Worm (Caenorhabditis elegans): ENCODE data around the gene C07E3.8.

Gene C07E3.8

DNA sequence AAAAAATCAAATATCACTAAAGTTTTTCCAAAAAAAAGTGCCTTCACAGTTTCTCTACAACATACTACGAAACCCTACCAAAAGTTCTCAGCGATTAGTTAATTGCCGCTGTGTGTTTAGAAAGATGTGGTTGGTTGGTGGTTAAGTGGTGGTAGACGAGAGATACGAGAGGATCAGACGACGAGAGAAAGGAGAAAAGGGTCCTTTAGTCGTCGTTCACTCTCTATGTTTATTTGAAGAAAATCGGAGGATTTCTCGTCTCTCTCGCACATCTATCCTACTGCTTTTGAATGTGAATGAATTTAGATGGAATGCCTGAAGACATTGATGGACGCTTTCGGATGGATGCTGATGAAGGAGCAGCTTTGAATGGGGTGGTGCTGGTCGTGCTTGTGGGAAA is 18.8 kb downstream of the C07E3.8 start:
- peak in 1 of 2 experiments; percentile 60 for TF ChIP-seq unc-62 (GFP tag; optimal IDR thresholded peaks at IDR 0.05 in 1 of 2)
- TF ChIP-seq unc-62 (tag; optimal IDR thresholded peaks at IDR 0.05): no peak
- no peak for TF ChIP-seq lir-3 (tag; optimal IDR thresholded peaks at IDR 0.05)
- TF ChIP-seq madf-9 (GFP tag; conservative IDR thresholded peaks at IDR 0.05): no peak

DNA sequence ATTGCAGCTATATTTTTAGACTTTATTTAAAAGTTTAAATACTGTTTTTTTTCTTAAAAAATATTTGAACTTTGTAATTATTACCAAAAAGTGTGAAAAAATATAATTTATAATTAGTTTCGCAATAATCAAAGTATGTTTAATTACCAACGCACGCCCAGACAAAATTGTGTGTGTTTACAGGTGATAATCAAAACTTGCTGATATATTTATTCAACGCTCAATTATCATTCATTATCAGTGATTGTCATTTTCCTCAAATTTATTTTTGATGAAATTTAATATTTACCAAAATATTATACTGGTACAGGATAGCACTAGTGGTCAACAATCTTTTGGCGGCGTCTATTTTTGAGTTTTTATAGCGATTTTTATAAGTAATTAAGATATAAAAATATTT is 21.0 kb downstream of the C07E3.8 start:
- TF ChIP-seq php-3 (GFP tag; IDR thresholded peaks at IDR 0.05): peak; percentile 39; the same call in 1 of the 2 replicates
- TF ChIP-seq ceh-82 (tag; optimal IDR thresholded peaks at IDR 0.05): no peak
- peak; percentile 4 for TF ChIP-seq hlh-11 (tag; optimal IDR thresholded peaks at IDR 0.05)
- no peak for TF ChIP-seq daf-16 (GFP tag; optimal IDR thresholded peaks at IDR 0.05)
- TF ChIP-seq daf-16 (tag; optimal IDR thresholded peaks at IDR 0.05): peak; percentile 99
- TF ChIP-seq dve-1 (tag; optimal IDR thresholded peaks at IDR 0.05; ENCODE audit: insufficient read depth): peak; percentile 31
- no peak for TF ChIP-seq mep-1 (tag; optimal IDR thresholded peaks at IDR 0.05)
- TF ChIP-seq lin-38 (GFP tag; IDR thresholded peaks at IDR 0.05): no peak
- no peak for TF ChIP-seq sdz-12 (GFP tag; optimal IDR thresholded peaks at IDR 0.05)
- TF ChIP-seq ctbp-1 (GFP tag; IDR thresholded peaks at IDR 0.05): no peak
- TF ChIP-seq aha-1 (tag): peak; percentile 51

DNA sequence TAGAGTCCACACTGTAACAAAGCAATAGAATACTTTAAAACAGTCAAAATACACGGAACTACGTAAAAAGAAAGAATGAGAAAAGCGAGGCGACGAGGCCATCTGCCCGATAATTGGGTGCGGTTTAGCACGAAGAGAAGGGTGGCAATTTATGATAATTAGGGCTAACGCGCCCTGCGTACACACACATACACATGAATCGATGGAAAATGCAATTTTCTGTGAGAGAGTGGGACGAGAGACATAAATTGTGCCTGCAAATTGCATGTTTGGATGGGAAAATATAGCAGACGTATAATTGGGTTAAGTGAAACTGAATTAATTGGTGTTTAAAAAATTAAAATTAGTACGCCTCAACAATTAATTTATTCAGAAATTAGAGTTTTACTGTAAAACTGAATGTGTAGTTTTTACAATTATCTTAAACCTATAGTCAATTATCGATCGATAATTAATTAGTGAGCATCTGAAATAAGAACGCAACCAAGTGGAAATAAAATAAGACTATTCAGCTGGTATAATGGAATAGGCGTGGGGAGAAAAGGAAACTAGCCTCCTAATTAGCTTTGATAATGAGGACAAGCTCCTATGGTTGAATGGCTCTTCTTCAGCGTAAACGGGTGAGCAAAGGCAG is 21.6 kb downstream of the C07E3.8 start:
- TF ChIP-seq rbr-2 (tag; optimal IDR thresholded peaks at IDR 0.05) (peak; percentile 7), tag-97 (GFP tag; IDR thresholded peaks at IDR 0.05) (no peak), lin-1 (GFP tag; IDR thresholded peaks at IDR 0.05) (no peak), ceh-82 (tag; optimal IDR thresholded peaks at IDR 0.05) (no peak), arid-1 (GFP tag; conservative IDR thresholded peaks at IDR 0.05) (no peak), dmd-9 (GFP tag; IDR thresholded peaks at IDR 0.05) (no peak), aha-1 (tag) (peak; percentile 79), mep-1 (tag; optimal IDR thresholded peaks at IDR 0.05) (peak; percentile 30)

DNA sequence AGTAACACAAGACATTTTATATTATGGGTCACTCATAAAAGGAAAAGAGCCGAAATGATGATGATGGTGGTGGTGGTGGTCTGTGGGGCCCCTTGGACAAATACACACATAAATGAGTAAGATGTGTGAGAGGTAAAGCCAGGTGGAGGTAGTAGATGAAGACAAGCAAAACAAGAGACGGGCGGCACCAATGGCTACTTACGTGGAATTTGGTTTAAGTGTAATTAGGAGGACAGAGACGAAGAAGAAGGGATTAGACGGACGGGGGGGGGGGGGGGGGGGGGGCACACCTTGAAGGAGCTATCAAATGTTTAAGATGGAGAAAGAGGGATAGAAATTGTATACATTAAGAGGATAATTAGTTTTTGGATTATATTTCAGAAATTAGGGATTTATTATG is 22.7 kb downstream of the C07E3.8 start:
- TF ChIP-seq ztf-11 (tag; optimal IDR thresholded peaks at IDR 0.05) (no peak), nhr-6 (tag; optimal IDR thresholded peaks at IDR 0.05) (peak; percentile 10)

DNA sequence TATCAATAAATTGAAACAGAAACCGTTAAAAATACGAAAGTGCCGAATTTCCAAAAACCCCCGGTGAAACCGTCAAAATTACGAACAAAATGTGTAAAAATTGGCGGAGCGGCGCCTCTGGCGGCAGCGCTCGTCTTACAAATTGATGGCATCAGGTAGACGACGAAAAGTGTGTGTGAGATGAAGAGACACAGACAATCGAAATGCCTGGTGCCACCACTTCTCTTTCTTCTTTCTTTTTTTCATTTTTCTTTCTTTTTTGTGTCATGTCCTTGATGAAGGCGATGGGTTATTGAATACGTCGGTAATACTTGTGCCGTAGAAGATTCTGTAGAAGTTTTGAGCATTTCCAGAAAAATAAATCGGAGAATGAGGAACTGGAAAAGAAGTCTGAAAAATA is 25.8 kb downstream of the C07E3.8 start:
- TF ChIP-seq attf-4 (tag; optimal IDR thresholded peaks at IDR 0.05) (no peak), nhr-25 (tag; optimal IDR thresholded peaks at IDR 0.05; ENCODE audit: borderline replicate concordance, insufficient read depth) (peak; percentile 14)

DNA sequence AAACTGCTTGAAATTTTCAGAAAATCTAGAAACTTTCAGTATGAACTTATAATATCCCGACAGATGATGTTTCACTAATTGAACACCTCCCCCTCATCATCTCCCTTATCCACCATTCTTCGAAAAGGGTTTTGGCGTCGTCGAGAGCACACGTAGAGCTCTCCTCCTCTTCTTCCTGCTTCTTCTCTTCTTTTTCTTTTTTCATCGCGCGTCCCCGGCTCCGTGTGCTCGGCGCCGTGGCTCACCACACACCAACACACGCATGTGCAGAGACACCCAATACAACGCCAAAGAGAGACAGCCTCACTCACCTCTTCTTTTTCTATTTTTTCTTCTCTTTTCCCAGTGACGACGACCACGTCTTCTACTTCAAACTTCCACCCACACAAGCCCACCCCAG is 27.5 kb downstream of the C07E3.8 start:
- no peak for TF ChIP-seq ceh-20 (GFP tag; IDR thresholded peaks at IDR 0.05)
- TF ChIP-seq set-16 (GFP tag; IDR thresholded peaks at IDR 0.05): peak; percentile 65; the same call in 1 of the 2 replicates
- TF ChIP-seq rbr-2 (tag; optimal IDR thresholded peaks at IDR 0.05): peak; percentile 6
- peak; percentile 58 for TF ChIP-seq hmg-1.1 (GFP tag; IDR thresholded peaks at IDR 0.05)
- no peak for TF ChIP-seq mdt-29 (GFP tag; IDR thresholded peaks at IDR 0.05)

DNA sequence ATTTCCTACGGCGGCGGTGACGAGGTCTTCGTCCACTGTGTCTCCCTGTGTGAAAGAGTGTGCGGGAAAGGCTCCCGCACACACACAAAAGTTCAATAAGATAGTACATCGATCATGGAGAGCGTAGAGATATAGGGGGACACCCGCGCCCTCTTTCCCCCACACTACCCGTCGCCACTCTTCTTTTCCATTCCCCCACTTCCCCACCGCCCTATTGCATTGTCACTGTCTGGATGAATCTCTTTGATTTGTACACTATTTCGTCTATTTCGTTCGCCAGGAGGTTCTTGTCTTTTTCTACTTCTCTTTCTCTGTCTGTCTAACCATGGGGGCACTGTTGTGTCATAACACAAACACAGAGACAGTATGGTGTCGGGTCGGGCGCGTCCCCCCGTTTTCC is 30.2 kb downstream of the C07E3.8 start:
- TF ChIP-seq nhr-41 (GFP tag; IDR thresholded peaks at IDR 0.05) (0 out of 2 replicates have a peak, but pooled peaks have one; percentile 31), mdl-1 (tag; optimal IDR thresholded peaks at IDR 0.05) (peak in 1 of 2 experiments; percentile 47), aha-1 (tag) (peak; percentile 70), arid-1 (GFP tag; conservative IDR thresholded peaks at IDR 0.05) (no peak), lin-29 (GFP tag; IDR thresholded peaks at IDR 0.05) (no peak), pha-4 (GFP tag; IDR thresholded peaks at IDR 0.05) (peak; percentile 52; the same call in 1 of the 2 replicates), pha-4 (tag; optimal IDR thresholded peaks at IDR 0.05) (peak; percentile 48), hif-1 (tag; optimal IDR thresholded peaks at IDR 0.05) (peak in 1 of 2 experiments; percentile 25), mes-2 (tag; optimal IDR thresholded peaks at IDR 0.05; ENCODE audit: poor library complexity, severe bottlenecking) (peak; percentile 65), daf-19 (GFP tag; conservative IDR thresholded peaks at IDR 0.05) (0 out of 2 replicates have a peak, but pooled peaks have one; percentile 40), hmg-1.1 (GFP tag; IDR thresholded peaks at IDR 0.05) (peak; percentile 70), set-16 (GFP tag; IDR thresholded peaks at IDR 0.05) (peak; percentile 39; the same call in 1 of the 2 replicates), duxl-1 (tag; optimal IDR thresholded peaks at IDR 0.05; ENCODE audit: poor library complexity) (peak; percentile 38), F44E2.7 (GFP tag; IDR thresholded peaks at IDR 0.05) (no peak), lin-38 (GFP tag; IDR thresholded peaks at IDR 0.05) (peak; percentile 33; the same call in 1 of the 2 replicates), D1046.2 (GFP tag; IDR thresholded peaks at IDR 0.05) (0 out of 2 replicates have a peak, but pooled peaks have one; percentile 34)
